Worm (Caenorhabditis elegans): ENCODE measurements around the gene hut-1.

hut-1 gene

ce11 chrIII:12665500-12665907 is 45.9 kb upstream of the hut-1 start:
- TF ChIP-seq nhr-25 (tag; optimal IDR thresholded peaks at IDR 0.05): peak; percentile 45
- peak; percentile 23 for TF ChIP-seq lin-15B (tag; optimal IDR thresholded peaks at IDR 0.05)
- peak; percentile 44 for TF ChIP-seq nhr-23 (tag; optimal IDR thresholded peaks at IDR 0.05)
- TF ChIP-seq nfya-1 (tag; optimal IDR thresholded peaks at IDR 0.05; ENCODE audit: insufficient read depth): peak; percentile 25
- peak; percentile 40 for TF ChIP-seq pha-4 (tag; optimal IDR thresholded peaks at IDR 0.05)

ce11 chrIII:12668821-12669220 is 42.5 kb upstream of the hut-1 start:
- no peak for TF ChIP-seq ceh-9 (tag; optimal IDR thresholded peaks at IDR 0.05)
- TF ChIP-seq elt-2 (tag; optimal IDR thresholded peaks at IDR 0.05): no peak
- no peak for TF ChIP-seq skn-1 (tag; optimal IDR thresholded peaks at IDR 0.05)
- TF ChIP-seq daf-12 (tag; optimal IDR thresholded peaks at IDR 0.05): no peak

ce11 chrIII:12673382-12673970 is 37.9 kb upstream of the hut-1 start, which contains the start of the genes taf-7.2 and elpc-2:
Gene taf-7.2, minus strand, starts transcription at chrIII:12673423.
Gene elpc-2, plus strand, starts transcription at chrIII:12673677.
- peak; percentile 61 for TF ChIP-seq lin-15B (tag; optimal IDR thresholded peaks at IDR 0.05)
- no peak for TF ChIP-seq sea-2 (GFP tag; optimal IDR thresholded peaks at IDR 0.05)
- TF ChIP-seq nfya-1 (tag; optimal IDR thresholded peaks at IDR 0.05; ENCODE audit: insufficient read depth): peak; percentile 62
- TF ChIP-seq pha-4 (tag; optimal IDR thresholded peaks at IDR 0.05): peak; percentile 52
- TF ChIP-seq hmg-11 (tag; optimal IDR thresholded peaks at IDR 0.05): peak; percentile 61
- TF ChIP-seq ceh-16 (tag; optimal IDR thresholded peaks at IDR 0.05): no peak

- TF ChIP-seq fos-1 (tag; optimal IDR thresholded peaks at IDR 0.05): no peak
- no peak for TF ChIP-seq ZK546.5 (tag; optimal IDR thresholded peaks at IDR 0.05)
- peak; percentile 86 for TF ChIP-seq nfya-1 (tag; optimal IDR thresholded peaks at IDR 0.05; ENCODE audit: insufficient read depth)
These were observed 31.1 kb upstream of the hut-1 start for ce11 chrIII:12680266-12680665.

- TF ChIP-seq skn-1 (tag; optimal IDR thresholded peaks at IDR 0.05) (no peak), nhr-237 (tag; optimal IDR thresholded peaks at IDR 0.05) (no peak), nhr-43 (tag; optimal IDR thresholded peaks at IDR 0.05; ENCODE audit: poor library complexity, severe bottlenecking) (no peak), hmg-11 (tag; optimal IDR thresholded peaks at IDR 0.05) (no peak), unc-39 (tag; optimal IDR thresholded peaks at IDR 0.05) (no peak), ZK546.5 (tag; optimal IDR thresholded peaks at IDR 0.05) (no peak), lsy-12 (tag; optimal IDR thresholded peaks at IDR 0.05) (no peak), egl-27 (tag; optimal IDR thresholded peaks at IDR 0.05) (no peak), nfya-1 (tag; optimal IDR thresholded peaks at IDR 0.05; ENCODE audit: insufficient read depth) (peak; percentile 98), ama-1 (optimal IDR thresholded peaks at IDR 0.05) (peak; percentile 41), fos-1 (tag; optimal IDR thresholded peaks at IDR 0.05) (no peak), lin-39 (tag; optimal IDR thresholded peaks at IDR 0.05) (no peak), daf-12 (tag; optimal IDR thresholded peaks at IDR 0.05) (no peak), nhr-11 (tag; optimal IDR thresholded peaks at IDR 0.05) (no peak), mdl-1 (tag; optimal IDR thresholded peaks at IDR 0.05) (no peak), unc-62 (GFP tag; optimal IDR thresholded peaks at IDR 0.05) (no peak)
These were observed 25.7 kb upstream of the hut-1 start for ce11 chrIII:12685372-12686298.

ce11 chrIII:12686457-12687250 is 24.7 kb upstream of the hut-1 start:
- TF ChIP-seq ama-1 (optimal IDR thresholded peaks at IDR 0.05): no peak
- TF ChIP-seq ztf-4 (tag; optimal IDR thresholded peaks at IDR 0.05): no peak
- no peak for TF ChIP-seq nhr-25 (tag; optimal IDR thresholded peaks at IDR 0.05)
- TF ChIP-seq egl-27 (tag; optimal IDR thresholded peaks at IDR 0.05): no peak

Measured in whole organism, L3 larva.